Worm (Caenorhabditis elegans): Measurements from ENCODE around the gene Y12A6A.1.

Gene Y12A6A.1

DNA sequence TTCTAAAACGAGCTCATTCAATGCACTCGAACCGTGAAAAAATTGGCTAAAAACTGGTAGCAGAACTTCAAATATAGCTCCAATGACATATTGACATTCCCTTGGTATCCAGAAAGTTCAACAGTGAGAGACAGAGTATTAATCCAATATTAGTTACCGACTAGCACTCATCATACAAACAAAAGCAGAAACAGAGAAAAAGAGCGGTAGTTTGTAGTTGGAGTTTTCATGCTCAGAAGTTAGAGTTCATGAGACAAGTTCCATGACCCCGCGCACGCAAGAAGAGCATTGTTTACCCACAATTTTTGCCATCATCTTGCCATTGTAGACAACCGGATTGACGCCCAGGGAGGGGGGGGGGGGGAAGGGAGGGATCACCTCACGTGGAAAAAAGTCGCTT lies 32.7 kb upstream of the Y12A6A.1 start:
- TF ChIP-seq ztf-4 (tag; optimal IDR thresholded peaks at IDR 0.05) (no peak), nhr-85 (tag) (peak; percentile 4)

- TF ChIP-seq mep-1 (tag; optimal IDR thresholded peaks at IDR 0.05) (peak; percentile 16), nhr-47 (tag; optimal IDR thresholded peaks at IDR 0.05) (peak; percentile 18), nhr-90 (tag; optimal IDR thresholded peaks at IDR 0.05; ENCODE audit: poor library complexity) (peak; percentile 23), nhr-20 (tag; optimal IDR thresholded peaks at IDR 0.05) (peak; percentile 28), elt-3 (tag; optimal IDR thresholded peaks at IDR 0.05) (peak in 1 of 6 experiments; percentile 12), snu-23 (GFP tag; optimal IDR thresholded peaks at IDR 0.05) (peak; percentile 43), alr-1 (tag; optimal IDR thresholded peaks at IDR 0.05; ENCODE audit: borderline replicate concordance) (no peak), lin-35 (GFP tag; optimal IDR thresholded peaks at IDR 0.05) (peak in 1 of 2 experiments; percentile 23), ceh-90 (tag; optimal IDR thresholded peaks at IDR 0.05) (no peak)
Observed at ce11 chrX:13653573-13653972, 32.0 kb upstream of the Y12A6A.1 start.

DNA sequence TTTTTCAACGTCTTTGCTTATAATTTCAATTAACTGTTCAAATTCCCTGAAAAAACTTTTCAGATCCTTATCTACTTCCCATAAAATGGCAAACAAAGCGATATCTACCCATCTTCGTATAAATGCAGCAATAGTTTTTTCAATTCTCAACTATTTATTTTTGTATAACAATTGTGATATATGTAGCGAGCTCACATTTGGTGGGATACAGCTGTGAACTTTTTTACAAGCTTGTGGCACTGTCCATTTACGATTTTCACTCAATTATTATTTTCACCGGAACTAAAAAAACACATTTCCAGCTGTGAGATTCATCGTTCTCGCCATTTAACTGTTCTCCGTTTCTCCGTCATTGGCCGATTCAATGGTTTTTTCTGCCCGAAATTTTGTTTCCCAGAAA lies 29.3 kb upstream of the Y12A6A.1 start, which contains the start of gene C40C9.4:
Gene C40C9.4 (plus strand): TSS at position 301 of the 400 bp plus-strand sequence.
- TF ChIP-seq nhr-90 (tag; optimal IDR thresholded peaks at IDR 0.05; ENCODE audit: poor library complexity) (no peak), unc-30 (tag; optimal IDR thresholded peaks at IDR 0.05) (no peak), grh-1 (GFP tag; IDR thresholded peaks at IDR 0.05) (no peak), sox-4 (tag; optimal IDR thresholded peaks at IDR 0.05) (no peak), efl-3 (GFP tag; optimal IDR thresholded peaks at IDR 0.05) (no peak), ets-5 (GFP tag; IDR thresholded peaks at IDR 0.05) (no peak), unc-86 (tag; optimal IDR thresholded peaks at IDR 0.05) (no peak), hlh-17 (GFP tag; optimal IDR thresholded peaks at IDR 0.05; ENCODE audit: borderline replicate concordance) (no peak), efl-1 (optimal IDR thresholded peaks at IDR 0.05) (no peak), efl-1 (GFP tag; optimal IDR thresholded peaks at IDR 0.05 in 1 of 2) (no peak), snu-23 (GFP tag; optimal IDR thresholded peaks at IDR 0.05) (no peak), aha-1 (tag; optimal IDR thresholded peaks at IDR 0.05) (no peak), tbx-2 (tag; optimal IDR thresholded peaks at IDR 0.05) (no peak), C16A3.4 (tag; optimal IDR thresholded peaks at IDR 0.05) (no peak), hlh-4 (tag; optimal IDR thresholded peaks at IDR 0.05) (no peak), unc-62 (GFP tag; optimal IDR thresholded peaks at IDR 0.05) (no peak), ztf-11 (tag; optimal IDR thresholded peaks at IDR 0.05) (no peak), aly-2 (tag; optimal IDR thresholded peaks at IDR 0.05) (no peak), hpl-2 (GFP tag; optimal IDR thresholded peaks at IDR 0.05) (no peak), nhr-47 (tag; optimal IDR thresholded peaks at IDR 0.05) (no peak)

- TF ChIP-seq nhr-47 (tag; optimal IDR thresholded peaks at IDR 0.05) (no peak), C04F5.9 (tag; optimal IDR thresholded peaks at IDR 0.05) (no peak), unc-86 (tag; optimal IDR thresholded peaks at IDR 0.05) (no peak), aly-2 (tag; optimal IDR thresholded peaks at IDR 0.05) (no peak), ceh-88 (GFP tag; IDR thresholded peaks at IDR 0.05) (no peak), ztf-4 (tag; optimal IDR thresholded peaks at IDR 0.05) (no peak), tbx-2 (tag; optimal IDR thresholded peaks at IDR 0.05) (no peak), ceh-82 (tag; optimal IDR thresholded peaks at IDR 0.05) (no peak), lin-15B (tag; optimal IDR thresholded peaks at IDR 0.05) (no peak), ceh-8 (GFP tag; optimal IDR thresholded peaks at IDR 0.05) (no peak), lir-3 (tag; optimal IDR thresholded peaks at IDR 0.05; ENCODE audit: poor library complexity) (no peak), lsy-2 (tag; optimal IDR thresholded peaks at IDR 0.05) (no peak), lin-14 (GFP tag; optimal IDR thresholded peaks at IDR 0.05) (no peak), ets-5 (GFP tag; IDR thresholded peaks at IDR 0.05) (no peak), elt-2 (tag; optimal IDR thresholded peaks at IDR 0.05) (no peak), ceh-90 (tag; optimal IDR thresholded peaks at IDR 0.05) (no peak)
Observed at ce11 chrX:13647305-13647704, 25.8 kb upstream of the Y12A6A.1 start, which contains the start of gene C40C9.3. Gene C40C9.3, plus strand, starts transcription at chrX:13647605.
